Fruit fly (Drosophila melanogaster) whole organism, embryonic: ENCODE results near the gene CG15888.
A peak's percentile ranks its signal among the peaks of the same experiment; 100 is the strongest.

Experiments
- Aef1 ChIP-seq: fragments of 200-800 bp; sonication (Bioruptor generic); IDR thresholded peaks from 3 replicates; pipeline ENCODE4 v1.3.6; 2022; ENCODE audit warnings: missing biosample characterization, missing genetic modification characterization
- Asciz ChIP-seq: fragments of 200-800 bp; sonication (Bioruptor generic); optimal IDR thresholded peaks from 2 replicates; lab custom pipeline; 2017; ENCODE audit warnings: missing biosample characterization, mild to moderate bottlenecking, missing genetic modification characterization, missing genetic modification reagents
- Blimp-1 ChIP-seq: fragments of 200-800 bp; sonication (Bioruptor generic); optimal IDR thresholded peaks from 3 replicates; lab custom pipeline; 2018; ENCODE audit warnings: missing biosample characterization, missing genetic modification characterization, mild to moderate bottlenecking, moderate library complexity, missing genetic modification reagents
- CG10209 ChIP-seq: fragments of 200-800 bp; sonication (Bioruptor generic); optimal IDR thresholded peaks from 3 replicates; lab custom pipeline; 2017; ENCODE audit warnings: missing biosample characterization, mild to moderate bottlenecking, missing genetic modification characterization, missing genetic modification reagents
- CG10321 ChIP-seq: fragments of 200-800 bp; sonication (Bioruptor generic); IDR thresholded peaks from 2 replicates; pipeline ENCODE4 v1.3.6; 2022; ENCODE audit warnings: missing biosample characterization, missing genetic modification characterization
- CG11085 ChIP-seq: fragments of 200-800 bp; sonication (Bioruptor generic); IDR thresholded peaks from 2 replicates; pipeline ENCODE4 v1.3.6; 2022; ENCODE audit warnings: missing biosample characterization, missing genetic modification characterization
- CG11247 ChIP-seq: fragments of 200-800 bp; sonication (Bioruptor generic); IDR thresholded peaks from 2 replicates; pipeline ENCODE4 v1.3.6; 2022; ENCODE audit warnings: missing biosample characterization, missing genetic modification characterization
- CG11398 ChIP-seq: fragments of 200-800 bp; sonication (Bioruptor generic); optimal IDR thresholded peaks from 2 replicates; lab custom pipeline; 2016; ENCODE audit warnings: missing biosample characterization, missing genetic modification characterization
- CG11560 ChIP-seq: fragments of 200-800 bp; sonication (Bioruptor generic); IDR thresholded peaks from 3 replicates; pipeline ENCODE4 v1.3.6; 2022; ENCODE audit warnings: missing biosample characterization, missing genetic modification characterization
- CG12299 ChIP-seq: fragments of 200-800 bp; sonication (Bioruptor generic); optimal IDR thresholded peaks from 2 replicates; lab custom pipeline; 2018; ENCODE audit warnings: missing biosample characterization, mild to moderate bottlenecking, missing genetic modification characterization
- CG12744 ChIP-seq: fragments of 200-800 bp; sonication (Bioruptor generic); optimal IDR thresholded peaks from 2 replicates; lab custom pipeline; 2016; ENCODE audit warnings: missing biosample characterization, missing genetic modification characterization
- CG14667 ChIP-seq: fragments of 200-800 bp; sonication (Bioruptor generic); IDR thresholded peaks from 2 replicates; pipeline ENCODE4 v1.3.6; 2022; ENCODE audit warnings: missing biosample characterization, missing genetic modification characterization
- CG14710 ChIP-seq: fragments of 200-800 bp; sonication (Bioruptor generic); optimal IDR thresholded peaks from 3 replicates; lab custom pipeline; 2019; ENCODE audit warnings: missing biosample characterization, mild to moderate bottlenecking, missing genetic modification characterization, moderate library complexity
- CG15073 ChIP-seq: fragments of 200-800 bp; sonication (Bioruptor generic); optimal IDR thresholded peaks from 2 replicates; lab custom pipeline; 2016; ENCODE audit warnings: missing biosample characterization, missing genetic modification characterization
- CG16813 ChIP-seq: fragments of 200-800 bp; sonication (Bioruptor generic); IDR thresholded peaks from 3 replicates; pipeline ENCODE4 v1.3.6; 2022; ENCODE audit warnings: missing biosample characterization, missing genetic modification characterization; ENCODE audit not compliant: partially characterized antibody
- CG17612 ChIP-seq: fragments of 200-800 bp; sonication (Bioruptor generic); IDR thresholded peaks from 2 replicates; pipeline ENCODE4 v1.3.6; 2022; ENCODE audit warnings: missing biosample characterization, missing genetic modification characterization
- CG17802 ChIP-seq: fragments of 200-800 bp; sonication (Bioruptor generic); optimal IDR thresholded peaks from 2 replicates; lab custom pipeline; 2018; ENCODE audit warnings: missing biosample characterization, mild to moderate bottlenecking, missing genetic modification characterization, moderate library complexity
- CG1832 ChIP-seq: fragments of 200-800 bp; sonication (Bioruptor generic); optimal IDR thresholded peaks from 2 replicates; lab custom pipeline; 2017; ENCODE audit warnings: missing biosample characterization, mild to moderate bottlenecking, missing genetic modification characterization, inconsistent platforms
- CG32767 ChIP-seq: fragments of 200-800 bp; sonication (Bioruptor generic); IDR thresholded peaks from 2 replicates; pipeline ENCODE4 v1.3.6; 2022; ENCODE audit warnings: missing biosample characterization, missing genetic modification characterization
- CG3838 ChIP-seq: fragments of 200-800 bp; sonication (Bioruptor generic); optimal IDR thresholded peaks from 3 replicates; lab custom pipeline; 2016; ENCODE audit warnings: missing biosample characterization, missing genetic modification characterization
- CG42726 ChIP-seq: fragments of 200-800 bp; sonication (Bioruptor generic); IDR thresholded peaks from 2 replicates; pipeline ENCODE4 v1.3.6; 2022; ENCODE audit warnings: missing biosample characterization, missing genetic modification characterization; ENCODE audit not compliant: partially characterized antibody
- CG4424 ChIP-seq: fragments of 200-800 bp; sonication (Bioruptor generic); optimal IDR thresholded peaks from 3 replicates; lab custom pipeline; 2016; ENCODE audit warnings: missing biosample characterization, missing genetic modification characterization
- CG4617 ChIP-seq: fragments of 200-800 bp; sonication (Bioruptor generic); optimal IDR thresholded peaks from 3 replicates; lab custom pipeline; 2016; ENCODE audit warnings: missing biosample characterization, missing genetic modification characterization, borderline replicate concordance
- CG7271 ChIP-seq: fragments of 200-800 bp; sonication (Bioruptor generic); optimal IDR thresholded peaks from 2 replicates; lab custom pipeline; 2018; ENCODE audit warnings: missing biosample characterization, mild to moderate bottlenecking, missing genetic modification characterization, moderate library complexity
- CG7357 ChIP-seq: fragments of 200-800 bp; sonication (Bioruptor generic); IDR thresholded peaks from 3 replicates; pipeline ENCODE4 v1.3.6; 2022; ENCODE audit warnings: missing biosample characterization, missing genetic modification characterization
- CG9797 ChIP-seq: fragments of 200-800 bp; sonication (Bioruptor generic); optimal IDR thresholded peaks from 3 replicates; lab custom pipeline; 2018; ENCODE audit warnings: missing biosample characterization, mild to moderate bottlenecking, missing genetic modification characterization
- CkIIα-i1 ChIP-seq: fragments of 200-800 bp; sonication (Bioruptor generic); IDR thresholded peaks from 2 replicates; pipeline ENCODE4 v1.3.6; 2022; ENCODE audit warnings: missing biosample characterization, missing genetic modification characterization
- Lim3 ChIP-seq: fragments of 200-800 bp; sonication (Bioruptor generic); IDR thresholded peaks from 2 replicates; pipeline ENCODE4 v1.3.6; 2022; ENCODE audit warnings: missing biosample characterization, missing genetic modification characterization
- NC2α ChIP-seq: fragments of 200-800 bp; sonication (Bioruptor generic); optimal IDR thresholded peaks from 2 replicates; lab custom pipeline; 2016; ENCODE audit warnings: missing biosample characterization, missing genetic modification characterization
- NC2β ChIP-seq: fragments of 200-800 bp; sonication (Bioruptor generic); optimal IDR thresholded peaks from 2 replicates; lab custom pipeline; 2016; ENCODE audit warnings: missing biosample characterization, missing genetic modification characterization
- Sry-δ ChIP-seq: fragments of 200-800 bp; sonication (Bioruptor generic); optimal IDR thresholded peaks from 2 replicates; lab custom pipeline; 2016; ENCODE audit warnings: missing biosample characterization, missing genetic modification characterization
- Vsx1 ChIP-seq: fragments of 200-800 bp; sonication (Bioruptor generic); optimal IDR thresholded peaks from 2 replicates; lab custom pipeline; 2017; ENCODE audit warnings: missing biosample characterization, mild to moderate bottlenecking, missing genetic modification characterization, missing genetic modification reagents
- Xbp1 ChIP-seq: fragments of 200-800 bp; sonication (Bioruptor generic); optimal IDR thresholded peaks from 3 replicates; lab custom pipeline; 2016; ENCODE audit warnings: missing biosample characterization, mild to moderate bottlenecking, missing genetic modification characterization
- ems ChIP-seq: fragments of 200-800 bp; sonication (Bioruptor generic); optimal IDR thresholded peaks from 3 replicates; lab custom pipeline; 2016; ENCODE audit warnings: missing biosample characterization, missing genetic modification characterization
- en ChIP-seq: fragments of 200-800 bp; sonication (Bioruptor generic); optimal IDR thresholded peaks from 2 replicates; lab custom pipeline; 2016; ENCODE audit warnings: missing biosample characterization, missing genetic modification characterization
- fd102C ChIP-seq: fragments of 200-800 bp; sonication (Bioruptor generic); optimal IDR thresholded peaks from 2 replicates; lab custom pipeline; 2018; ENCODE audit warnings: missing biosample characterization, mild to moderate bottlenecking, missing genetic modification characterization, moderate library complexity
- fd64A ChIP-seq: fragments of 200-800 bp; sonication (Bioruptor generic); optimal IDR thresholded peaks from 3 replicates; lab custom pipeline; 2018; ENCODE audit warnings: missing biosample characterization, mild to moderate bottlenecking, missing genetic modification characterization
- her ChIP-seq: fragments of 200-800 bp; sonication (Bioruptor generic); optimal IDR thresholded peaks from 2 replicates; lab custom pipeline; 2016; ENCODE audit warnings: missing biosample characterization, missing genetic modification characterization
- ind ChIP-seq: fragments of 200-800 bp; sonication (Bioruptor generic); optimal IDR thresholded peaks from 3 replicates; lab custom pipeline; 2016; ENCODE audit warnings: missing biosample characterization, missing genetic modification characterization
- jumu ChIP-seq: fragments of 200-800 bp; sonication (Bioruptor generic); optimal IDR thresholded peaks from 3 replicates; lab custom pipeline; 2016; ENCODE audit warnings: missing biosample characterization, missing genetic modification characterization
- lilli ChIP-seq: fragments of 200-800 bp; sonication (Bioruptor generic); optimal IDR thresholded peaks from 3 replicates; lab custom pipeline; 2016; ENCODE audit warnings: missing biosample characterization, missing genetic modification characterization
- luna ChIP-seq: fragments of 200-800 bp; sonication (Bioruptor generic); optimal IDR thresholded peaks from 2 replicates; lab custom pipeline; 2016; ENCODE audit warnings: missing biosample characterization, missing genetic modification characterization
- onecut ChIP-seq: fragments of 200-800 bp; sonication (Bioruptor generic); IDR thresholded peaks from 2 replicates; pipeline ENCODE4 v1.3.6; 2022; ENCODE audit warnings: missing biosample characterization, missing genetic modification characterization
- p53 ChIP-seq: fragments of 200-800 bp; sonication (Bioruptor generic); optimal IDR thresholded peaks from 2 replicates; lab custom pipeline; 2016; ENCODE audit warnings: missing biosample characterization, missing genetic modification characterization
- pho ChIP-seq: fragments of 200-800 bp; sonication (Bioruptor generic); optimal IDR thresholded peaks from 2 replicates; lab custom pipeline; 2016; ENCODE audit warnings: missing biosample characterization, missing genetic modification characterization
- repo ChIP-seq: fragments of 200-800 bp; sonication (Bioruptor generic); optimal IDR thresholded peaks from 2 replicates; lab custom pipeline; 2016; ENCODE audit warnings: missing biosample characterization, missing genetic modification characterization
- row ChIP-seq: fragments of 200-800 bp; sonication (Bioruptor generic); IDR thresholded peaks from 3 replicates; pipeline ENCODE4 v1.3.6; 2022; ENCODE audit warnings: missing biosample characterization, missing genetic modification characterization
- sc ChIP-seq, 3 experiments: fragments of >200 bp in 2 of 3; fragments of 200-800 bp in 1 of 3; sonication (Bioruptor generic) in 1 of 3; optimal IDR thresholded peaks; 2 replicates in 2 of 3; 3 replicates in 1 of 3; lab custom pipeline; 2017; ENCODE audit warnings: mild to moderate bottlenecking in 1 of 3, missing biosample characterization in 1 of 3, missing genetic modification characterization in 1 of 3, missing genetic modification reagents in 1 of 3
- sd ChIP-seq: fragments of 200-800 bp; sonication (Bioruptor generic); optimal IDR thresholded peaks from 3 replicates; lab custom pipeline; 2018; ENCODE audit warnings: missing biosample characterization, mild to moderate bottlenecking, missing genetic modification characterization, moderate library complexity
- wor ChIP-seq: fragments of 200-800 bp; sonication (Bioruptor generic); IDR thresholded peaks from 2 replicates; pipeline ENCODE4 v1.3.6; 2022; ENCODE audit warnings: missing biosample characterization, missing genetic modification characterization
- zf30C ChIP-seq: fragments of 200-800 bp; sonication (Bioruptor generic); optimal IDR thresholded peaks from 3 replicates; lab custom pipeline; 2018; ENCODE audit warnings: missing biosample characterization, mild to moderate bottlenecking, missing genetic modification characterization

CG15888 gene

DNA sequence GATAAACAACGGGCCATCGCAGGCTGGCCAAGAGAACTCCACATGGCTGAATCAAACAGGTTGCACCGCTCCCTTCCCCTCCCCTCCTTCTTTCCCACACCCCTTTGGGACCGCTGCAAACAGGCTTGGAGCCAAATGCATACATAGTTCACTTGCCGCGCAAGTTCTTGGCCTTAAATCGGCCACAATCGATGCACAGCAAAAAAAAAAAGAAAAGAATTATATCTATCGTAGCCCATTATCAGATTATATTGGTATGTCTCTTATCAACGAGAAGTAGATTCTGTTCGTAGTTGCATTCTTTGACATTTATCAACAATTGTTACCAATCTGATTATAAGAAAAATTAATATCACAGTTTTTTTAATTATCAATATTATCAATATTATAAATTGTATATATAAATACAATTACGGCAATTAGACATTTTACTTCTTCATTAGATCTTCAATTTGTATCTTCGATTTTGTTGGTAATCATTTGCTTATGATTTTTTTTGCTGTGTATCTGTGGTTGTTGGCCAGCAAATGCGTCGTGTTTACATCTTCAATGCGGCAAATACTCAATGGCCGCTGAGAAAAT is 19.1 kb upstream of the CG15888 start (continued):
- TF ChIP-seq Lim3 (GFP tag; lab: Robert Waterston, UW) (no peak), CG7357 (GFP tag; lab: Robert Waterston, UW) (no peak), Xbp1 (GFP tag; lab: Kevin White, UChicago) (peak; percentile 45), CG4617 (GFP tag; lab: Kevin White, UChicago) (no peak), CG12299 (tag; lab: Kevin White, UChicago) (no peak), sc (optimal IDR thresholded peaks at IDR 0.05; lab: Kevin White, UChicago) (no peak), sc (GFP tag; optimal IDR thresholded peaks at IDR 0.05; lab: Kevin White, UChicago) (peak; percentile 61), Aef1 (GFP tag; lab: Robert Waterston, UW) (no peak), en (GFP tag; lab: Kevin White, UChicago) (no peak), CkIIα-i1 (GFP tag; lab: Robert Waterston, UW) (no peak), sd (tag; lab: Kevin White, UChicago) (no peak), CG42726 (GFP tag; lab: Robert Waterston, UW) (no peak), CG12744 (GFP tag; lab: Kevin White, UChicago) (no peak), zf30C (GFP tag; lab: Kevin White, UChicago) (no peak), jumu (no peak), fd64A (GFP tag; lab: Kevin White, UChicago) (no peak), onecut (GFP tag; lab: Robert Waterston, UW) (no peak), repo (GFP tag; lab: Kevin White, UChicago) (no peak), Blimp-1 (GFP tag; lab: Kevin White, UChicago) (no peak), CG3838 (GFP tag; lab: Kevin White, UChicago) (no peak), CG1832 (no peak), CG17802 (tag; lab: Kevin White, UChicago) (peak; percentile 21), NC2α (GFP tag; lab: Kevin White, UChicago) (no peak), lilli (GFP tag; lab: Kevin White, UChicago) (no peak), CG11398 (no peak), CG14710 (tag; lab: Kevin White, UChicago) (peak; percentile 87), pho (GFP tag; lab: Kevin White, UChicago) (no peak), row (GFP tag; lab: Robert Waterston, UW) (peak; percentile 33; the same call in 2 of the 3 replicates), CG4424 (peak; percentile 69), luna (no peak), CG32767 (GFP tag; lab: Robert Waterston, UW) (peak; percentile 13; the same call in 1 of the 2 replicates), CG11247 (GFP tag; lab: Robert Waterston, UW) (no peak), p53 (GFP tag; lab: Kevin White, UChicago) (no peak), CG15073 (GFP tag; lab: Kevin White, UChicago) (no peak), fd102C (GFP tag; lab: Kevin White, UChicago) (no peak), CG17612 (no peak), NC2β (GFP tag; lab: Kevin White, UChicago) (no peak), ind (GFP tag; lab: Kevin White, UChicago) (peak; percentile 32), Sry-δ (GFP tag; lab: Kevin White, UChicago) (no peak), CG14667 (GFP tag; lab: Robert Waterston, UW) (no peak), wor (GFP tag; lab: Robert Waterston, UW) (no peak), CG10209 (peak; percentile 33), ems (GFP tag; lab: Kevin White, UChicago) (no peak), CG7271 (tag; lab: Kevin White, UChicago) (no peak), CG16813 (GFP tag; lab: Robert Waterston, UW) (no peak), Asciz (GFP tag; lab: Kevin White, UChicago) (peak; percentile 52), CG11085 (GFP tag; lab: Robert Waterston, UW) (no peak), Vsx1 (GFP tag; lab: Kevin White, UChicago) (no peak), CG11560 (no peak), her (GFP tag; lab: Kevin White, UChicago) (no peak), CG9797 (GFP tag; lab: Kevin White, UChicago) (no peak), CG10321 (no peak)
